Worm (Caenorhabditis elegans) whole organism, L2 larva: ENCODE measurements around the gene sqv-1.
A peak's percentile ranks its signal among the peaks of the same experiment; 100 is the strongest.

ENCODE experiments used
- C34F6.9 ChIP-seq: fragments of 150-350 bp; optimal IDR thresholded peaks from 2 replicates; lab custom pipeline; 2014; ENCODE audit warnings: missing biosample characterization, missing genetic modification characterization
- R02D3.7 ChIP-seq: fragments of 150-350 bp; optimal IDR thresholded peaks from 2 replicates; lab custom pipeline; 2014; ENCODE audit warnings: missing biosample characterization, missing genetic modification characterization
- Y55F3AM.14 ChIP-seq: fragments of 200-800 bp; sonication (Bioruptor generic); optimal IDR thresholded peaks from 2 replicates; lab custom pipeline; 2018; ENCODE audit warnings: mild to moderate bottlenecking, missing genetic modification characterization, missing compliant biosample characterization
- ZK546.5 ChIP-seq: sonication (generic microtip); optimal IDR thresholded peaks from 2 replicates; lab custom pipeline; 2017; ENCODE audit warnings: missing biosample characterization, missing genetic modification characterization
- alr-1 ChIP-seq: fragments of 150-350 bp; optimal IDR thresholded peaks from 2 replicates; lab custom pipeline; 2014; ENCODE audit warnings: missing biosample characterization, missing genetic modification characterization
- aly-2 ChIP-seq: fragments of 150-350 bp; optimal IDR thresholded peaks from 2 replicates; lab custom pipeline; 2014; ENCODE audit warnings: missing biosample characterization, missing genetic modification characterization
- ama-1 ChIP-seq: fragments of 150-350 bp; optimal IDR thresholded peaks from 2 replicates; lab custom pipeline; 2018; ENCODE audit warnings: inconsistent platforms
- blmp-1 ChIP-seq: sonication (generic microtip); optimal IDR thresholded peaks from 2 replicates; lab custom pipeline; 2017; ENCODE audit warnings: missing genetic modification characterization, mild to moderate bottlenecking, missing compliant biosample characterization, antibody characterized with exemption, moderate library complexity; ENCODE audit not compliant: insufficient read depth
- ceh-16 ChIP-seq: fragments of 150-350 bp; optimal IDR thresholded peaks from 2 replicates; lab custom pipeline; 2014; ENCODE audit warnings: missing biosample characterization, missing genetic modification characterization
- ceh-82 ChIP-seq: fragments of 150-350 bp; optimal IDR thresholded peaks from 2 replicates; lab custom pipeline; 2014; ENCODE audit warnings: missing biosample characterization, missing genetic modification characterization
- crh-2 ChIP-seq: sonication (generic microtip); optimal IDR thresholded peaks from 2 replicates; lab custom pipeline; 2017; ENCODE audit warnings: missing biosample characterization, missing genetic modification characterization
- dmd-4 ChIP-seq: sonication (generic microtip); optimal IDR thresholded peaks from 2 replicates; lab custom pipeline; 2017; ENCODE audit warnings: missing biosample characterization, missing genetic modification characterization
- egl-27 ChIP-seq: sonication (generic microtip); optimal IDR thresholded peaks from 3 replicates; lab custom pipeline; 2017; ENCODE audit warnings: missing biosample characterization, missing genetic modification reagents, missing genetic modification characterization
- elt-1 ChIP-seq: fragments of 150-350 bp; optimal IDR thresholded peaks from 2 replicates; lab custom pipeline; 2014; ENCODE audit warnings: missing biosample characterization, missing genetic modification characterization
- elt-3 ChIP-seq: sonication (generic microtip); optimal IDR thresholded peaks from 2 replicates; lab custom pipeline; 2017; ENCODE audit warnings: missing biosample characterization, missing genetic modification characterization
- fos-1 ChIP-seq: fragments of 150-350 bp; optimal IDR thresholded peaks from 2 replicates; lab custom pipeline; 2014; ENCODE audit warnings: missing biosample characterization, missing genetic modification characterization
- gmeb-1 ChIP-seq: fragments of 150-350 bp; optimal IDR thresholded peaks from 2 replicates; lab custom pipeline; 2014; ENCODE audit warnings: missing biosample characterization, missing genetic modification characterization
- lin-11 ChIP-seq: fragments of 150-350 bp; sonication (generic microtip); optimal IDR thresholded peaks from 2 replicates; lab custom pipeline; 2014; ENCODE audit warnings: missing biosample characterization, missing genetic modification characterization, inconsistent platforms, mixed read lengths
- lin-13 ChIP-seq: fragments of 150-350 bp; optimal IDR thresholded peaks from 2 replicates; lab custom pipeline; 2014; ENCODE audit warnings: missing biosample characterization, missing genetic modification reagents, missing genetic modification characterization
- mab-5 ChIP-seq: fragments of 150-350 bp; optimal IDR thresholded peaks from 2 replicates; lab custom pipeline; 2014; ENCODE audit warnings: missing biosample characterization, missing genetic modification characterization
- mbf-1 ChIP-seq: sonication (generic microtip); optimal IDR thresholded peaks from 2 replicates; lab custom pipeline; 2017; ENCODE audit warnings: missing biosample characterization, missing genetic modification characterization
- mdl-1 ChIP-seq, 2 experiments: fragments of 150-350 bp in 1 of 2; sonication (generic microtip) in 1 of 2; optimal IDR thresholded peaks; 2 replicates each; lab custom pipeline; 2017; ENCODE audit warnings: missing biosample characterization in 2 of 2, missing genetic modification characterization in 2 of 2
- nhr-10 ChIP-seq: sonication (generic microtip); optimal IDR thresholded peaks from 2 replicates; lab custom pipeline; 2017; ENCODE audit warnings: missing biosample characterization, missing genetic modification characterization
- nhr-12 ChIP-seq: fragments of 150-350 bp; optimal IDR thresholded peaks from 2 replicates; lab custom pipeline; 2014; ENCODE audit warnings: missing biosample characterization, missing genetic modification characterization
- nhr-129 ChIP-seq: fragments of 150-350 bp; optimal IDR thresholded peaks from 2 replicates; lab custom pipeline; 2014; ENCODE audit warnings: missing biosample characterization, missing genetic modification characterization
- nhr-21 ChIP-seq: fragments of 150-350 bp; optimal IDR thresholded peaks from 2 replicates; lab custom pipeline; 2014; ENCODE audit warnings: missing biosample characterization, missing genetic modification characterization
- nhr-23 ChIP-seq: fragments of 150-350 bp; optimal IDR thresholded peaks from 2 replicates; lab custom pipeline; 2014; ENCODE audit warnings: missing biosample characterization, missing genetic modification reagents, missing genetic modification characterization
- nhr-237 ChIP-seq: fragments of 150-350 bp; optimal IDR thresholded peaks from 2 replicates; lab custom pipeline; 2014; ENCODE audit warnings: missing biosample characterization, missing genetic modification characterization
- nhr-25 ChIP-seq: fragments of 150-350 bp; sonication (generic microtip); optimal IDR thresholded peaks from 3 replicates; lab custom pipeline; 2014; ENCODE audit warnings: missing biosample characterization, missing genetic modification characterization
- nhr-6 ChIP-seq: fragments of 150-350 bp; optimal IDR thresholded peaks from 2 replicates; lab custom pipeline; 2014; ENCODE audit warnings: missing biosample characterization, missing genetic modification characterization
- nhr-77 ChIP-seq: fragments of 150-350 bp; optimal IDR thresholded peaks from 2 replicates; lab custom pipeline; 2014; ENCODE audit warnings: missing biosample characterization, missing genetic modification characterization
- peb-1 ChIP-seq: fragments of 150-350 bp; optimal IDR thresholded peaks from 2 replicates; lab custom pipeline; 2014; ENCODE audit warnings: missing biosample characterization, missing genetic modification characterization
- sem-4 ChIP-seq: fragments of 150-350 bp; optimal IDR thresholded peaks from 2 replicates; lab custom pipeline; 2014; ENCODE audit warnings: missing biosample characterization, missing genetic modification reagents, missing genetic modification characterization
- skn-1 ChIP-seq: sonication (generic microtip); optimal IDR thresholded peaks from 2 replicates; lab custom pipeline; 2017; ENCODE audit warnings: missing biosample characterization, missing genetic modification characterization
- sma-3 ChIP-seq: sonication (generic microtip); optimal IDR thresholded peaks from 2 replicates; lab custom pipeline; 2016; ENCODE audit warnings: missing genetic modification reagents, missing genetic modification characterization, missing compliant biosample characterization
- sma-9 ChIP-seq, 2 experiments: fragments of 150-350 bp in 1 of 2; sonication (generic microtip) in 1 of 2; optimal IDR thresholded peaks; 2 replicates each; lab custom pipeline; 2014 to 2016; ENCODE audit warnings: missing genetic modification characterization in 2 of 2, mild to moderate bottlenecking in 1 of 2, missing biosample characterization in 1 of 2, missing compliant biosample characterization in 1 of 2, missing genetic modification reagents in 1 of 2, moderate library complexity in 1 of 2
- unc-39 ChIP-seq: fragments of 150-350 bp; optimal IDR thresholded peaks from 2 replicates; lab custom pipeline; 2014; ENCODE audit warnings: missing biosample characterization, missing genetic modification characterization
- unc-55 ChIP-seq: fragments of 150-350 bp; sonication (generic microtip); optimal IDR thresholded peaks from 3 replicates; lab custom pipeline; 2014; ENCODE audit warnings: missing biosample characterization, missing genetic modification reagents, missing genetic modification characterization
- unc-62 ChIP-seq: fragments of 150-350 bp; optimal IDR thresholded peaks from 2 replicates; lab custom pipeline; 2014; ENCODE audit warnings: missing biosample characterization, missing genetic modification reagents, missing genetic modification characterization
- zag-1 ChIP-seq: fragments of 150-350 bp; optimal IDR thresholded peaks from 2 replicates; lab custom pipeline; 2014; ENCODE audit warnings: missing biosample characterization, missing genetic modification characterization
- ztf-1 ChIP-seq: fragments of 200-800 bp; sonication (Bioruptor generic); conservative IDR thresholded peaks from 2 replicates; pipeline ENCODE4 v1.3.6; 2022; ENCODE audit warnings: missing genetic modification characterization, missing compliant biosample characterization
- ztf-11 ChIP-seq: sonication (generic microtip); optimal IDR thresholded peaks from 2 replicates; lab custom pipeline; 2017; ENCODE audit warnings: missing biosample characterization, missing genetic modification characterization
- ztf-4 ChIP-seq: fragments of 150-350 bp; optimal IDR thresholded peaks from 2 replicates; lab custom pipeline; 2014; ENCODE audit warnings: missing biosample characterization, missing genetic modification characterization

sqv-1 gene

ce11 chrIV:8332526-8332925 lies 28.4 kb upstream of the sqv-1 start, which contains the start of gene lys-10:
Gene lys-10, plus strand, starts transcription at chrIV:8332826.
- TF ChIP-seq Y55F3AM.14 (GFP tag; lab: Kevin White, UChicago) (no peak), sem-4 (tag; lab: Kevin White, UChicago) (no peak), ceh-82 (no peak)

ce11 chrIV:8333034-8333433 lies 27.9 kb upstream of the sqv-1 start:
- TF ChIP-seq nhr-129, result no peak
- TF ChIP-seq, all 48 proteins: peak for 0

- TF ChIP-seq peb-1 (tag; lab: Kevin White, UChicago) (no peak), nhr-77 (tag; lab: Kevin White, UChicago) (no peak), alr-1 (tag; lab: Kevin White, UChicago) (no peak), nhr-21 (tag; lab: Kevin White, UChicago) (no peak), ZK546.5 (tag; lab: Kevin White, UChicago) (no peak), sem-4 (tag; lab: Kevin White, UChicago) (no peak), crh-2 (tag; lab: Kevin White, UChicago) (no peak), nhr-10 (tag; lab: Kevin White, UChicago) (no peak), nhr-25 (no peak), unc-62 (GFP tag; lab: Kevin White, UChicago) (no peak), ztf-4 (no peak)
These were observed 27.4 kb upstream of the sqv-1 start for ce11 chrIV:8333554-8333953.

- no peak for TF ChIP-seq blmp-1 (tag; lab: Kevin White, UChicago)
- TF ChIP-seq zag-1 (tag; lab: Kevin White, UChicago), result no peak
- TF ChIP-seq sma-9 (GFP tag; optimal IDR thresholded peaks at IDR 0.05; lab: Kevin White, UChicago), result no peak
- no peak for TF ChIP-seq sma-9 (tag; optimal IDR thresholded peaks at IDR 0.05; lab: Kevin White, UChicago)
These were observed 27.1 kb upstream of the sqv-1 start, which contains the start of gene his-31 for ce11 chrIV:8333954-8333987. Gene his-31, minus strand, starts transcription at chrIV:8333983.

ce11 chrIV:8333988-8334863 lies 26.7 kb upstream of the sqv-1 start, which contains the start of gene his-32:
Gene his-32, plus strand, starts transcription at chrIV:8334305.
- TF ChIP-seq gmeb-1 (tag; lab: Kevin White, UChicago) (no peak), nhr-237 (tag; lab: Kevin White, UChicago) (no peak), ceh-16 (peak; percentile 97), unc-39 (tag; lab: Kevin White, UChicago) (no peak), mbf-1 (tag; lab: Kevin White, UChicago) (no peak), elt-3 (no peak), unc-55 (GFP tag; lab: Kevin White, UChicago) (no peak), elt-1 (tag; lab: Kevin White, UChicago) (no peak), nhr-77 (tag; lab: Kevin White, UChicago) (no peak), sma-3 (GFP tag; lab: Kevin White, UChicago) (peak; percentile 55), blmp-1 (tag; lab: Kevin White, UChicago) (no peak), egl-27 (no peak), skn-1 (tag; lab: Kevin White, UChicago) (no peak), alr-1 (tag; lab: Kevin White, UChicago) (no peak), ama-1 (no peak), ztf-1 (GFP tag; lab: Robert Waterston, UW) (no peak), lin-13 (peak; percentile 67), sem-4 (tag; lab: Kevin White, UChicago) (peak; percentile 75), R02D3.7 (tag; lab: Kevin White, UChicago) (no peak), nhr-6 (tag; lab: Kevin White, UChicago) (peak; percentile 80), mdl-1 (tag; optimal IDR thresholded peaks at IDR 0.05; lab: Kevin White, UChicago) (no peak), aly-2 (tag; lab: Kevin White, UChicago) (no peak), sma-9 (GFP tag; optimal IDR thresholded peaks at IDR 0.05; lab: Kevin White, UChicago) (peak; percentile 5), sma-9 (tag; optimal IDR thresholded peaks at IDR 0.05; lab: Kevin White, UChicago) (no peak), nhr-129 (peak; percentile 68), nhr-25 (peak; percentile 95), ztf-4 (no peak), ceh-82 (no peak), lin-11 (tag; lab: Kevin White, UChicago) (no peak), zag-1 (tag; lab: Kevin White, UChicago) (no peak), peb-1 (tag; lab: Kevin White, UChicago) (no peak), fos-1 (tag; lab: Kevin White, UChicago) (peak; percentile 21), dmd-4 (tag; lab: Kevin White, UChicago) (no peak), mab-5 (tag; lab: Kevin White, UChicago) (peak; percentile 66), C34F6.9 (tag; lab: Kevin White, UChicago) (peak; percentile 30), ztf-11 (no peak), unc-62 (GFP tag; lab: Kevin White, UChicago) (no peak), crh-2 (tag; lab: Kevin White, UChicago) (no peak), Y55F3AM.14 (GFP tag; lab: Kevin White, UChicago) (no peak), ZK546.5 (tag; lab: Kevin White, UChicago) (no peak), nhr-23 (tag; lab: Kevin White, UChicago) (no peak), nhr-12 (tag; lab: Kevin White, UChicago) (no peak)
